Fruit fly (Drosophila melanogaster) whole organism, embryonic: ENCODE data around the gene CG15742.

ENCODE experiments used
- CG10431 ChIP-seq: fragments of 200-800 bp; sonication (Bioruptor generic); optimal IDR thresholded peaks from 3 replicates; lab custom pipeline; 2018; ENCODE audit warnings: missing biosample characterization, mild to moderate bottlenecking, missing genetic modification characterization
- CG10959 ChIP-seq: fragments of 200-800 bp; sonication (Bioruptor generic); IDR thresholded peaks from 2 replicates; pipeline ENCODE4 v1.3.6; 2022; ENCODE audit warnings: missing biosample characterization, missing genetic modification characterization
- CG11085 ChIP-seq: fragments of 200-800 bp; sonication (Bioruptor generic); IDR thresholded peaks from 2 replicates; pipeline ENCODE4 v1.3.6; 2022; ENCODE audit warnings: missing biosample characterization, missing genetic modification characterization
- CG11560 ChIP-seq: fragments of 200-800 bp; sonication (Bioruptor generic); IDR thresholded peaks from 3 replicates; pipeline ENCODE4 v1.3.6; 2022; ENCODE audit warnings: missing biosample characterization, missing genetic modification characterization
- CG12659 ChIP-seq: fragments of 200-800 bp; sonication (Bioruptor generic); optimal IDR thresholded peaks from 3 replicates; lab custom pipeline; 2017; ENCODE audit warnings: mild to moderate bottlenecking, missing biosample characterization, missing genetic modification reagents, missing genetic modification characterization
- CG14667 ChIP-seq: fragments of 200-800 bp; sonication (Bioruptor generic); IDR thresholded peaks from 2 replicates; pipeline ENCODE4 v1.3.6; 2022; ENCODE audit warnings: missing biosample characterization, missing genetic modification characterization
- CG14965 ChIP-seq: fragments of 200-800 bp; sonication (Bioruptor generic); optimal IDR thresholded peaks from 2 replicates; lab custom pipeline; 2016; ENCODE audit warnings: missing biosample characterization, missing genetic modification characterization, borderline replicate concordance
- CG15514 ChIP-seq: fragments of 200-800 bp; sonication (Bioruptor generic); optimal IDR thresholded peaks from 3 replicates; lab custom pipeline; 2017; ENCODE audit warnings: missing biosample characterization, missing genetic modification characterization, mild to moderate bottlenecking, moderate library complexity, missing genetic modification reagents
- CG1647 ChIP-seq: fragments of 200-800 bp; sonication (Bioruptor generic); optimal IDR thresholded peaks from 3 replicates; lab custom pipeline; 2016; ENCODE audit warnings: missing biosample characterization, missing genetic modification characterization
- CG17186 ChIP-seq: fragments of 200-800 bp; sonication (Bioruptor generic); optimal IDR thresholded peaks from 3 replicates; lab custom pipeline; 2017; ENCODE audit warnings: missing biosample characterization, missing genetic modification reagents, missing genetic modification characterization
- CG18599 ChIP-seq: fragments of 200-800 bp; sonication (Bioruptor generic); optimal IDR thresholded peaks from 3 replicates; lab custom pipeline; 2017; ENCODE audit warnings: missing biosample characterization, missing genetic modification characterization, mild to moderate bottlenecking, moderate library complexity, missing genetic modification reagents
- CG2120 ChIP-seq: fragments of 200-800 bp; sonication (Bioruptor generic); optimal IDR thresholded peaks from 3 replicates; lab custom pipeline; 2016; ENCODE audit warnings: missing biosample characterization, missing genetic modification characterization
- CG2875 ChIP-seq: fragments of 200-800 bp; sonication (Bioruptor generic); optimal IDR thresholded peaks from 2 replicates; lab custom pipeline; 2017; ENCODE audit warnings: missing biosample characterization, mild to moderate bottlenecking, missing genetic modification characterization, missing genetic modification reagents
- CG30020 ChIP-seq: fragments of 200-800 bp; optimal IDR thresholded peaks from 2 replicates; lab custom pipeline; 2019; ENCODE audit warnings: missing biosample characterization, mild to moderate bottlenecking, missing genetic modification characterization, moderate library complexity
- CG32772 ChIP-seq: fragments of 200-800 bp; sonication (Bioruptor generic); IDR thresholded peaks from 2 replicates; pipeline ENCODE4 v1.3.6; 2022; ENCODE audit warnings: missing biosample characterization, missing genetic modification characterization
- CG4328 ChIP-seq: fragments of 200-800 bp; sonication (Bioruptor generic); optimal IDR thresholded peaks from 3 replicates; lab custom pipeline; 2017; ENCODE audit warnings: missing biosample characterization, missing genetic modification reagents, missing genetic modification characterization
- CG4854 ChIP-seq: fragments of 200-800 bp; sonication (Bioruptor generic); optimal IDR thresholded peaks from 2 replicates; lab custom pipeline; 2016; ENCODE audit warnings: missing biosample characterization, missing genetic modification characterization, inconsistent platforms
- CG5180 ChIP-seq: fragments of 200-800 bp; sonication (Bioruptor generic); optimal IDR thresholded peaks from 3 replicates; lab custom pipeline; 2017; ENCODE audit warnings: missing biosample characterization, missing genetic modification characterization, mild to moderate bottlenecking, moderate library complexity, missing genetic modification reagents
- CG8359 ChIP-seq: fragments of 200-800 bp; sonication (Bioruptor generic); optimal IDR thresholded peaks from 2 replicates; lab custom pipeline; 2017; ENCODE audit warnings: missing biosample characterization, mild to moderate bottlenecking, missing genetic modification characterization, borderline replicate concordance
- CHES-1-like ChIP-seq: fragments of 200-800 bp; sonication (Bioruptor generic); optimal IDR thresholded peaks from 2 replicates; lab custom pipeline; 2016; ENCODE audit warnings: missing biosample characterization, missing genetic modification characterization
- Deaf1 ChIP-seq: fragments of 200-800 bp; optimal IDR thresholded peaks from 3 replicates; lab custom pipeline; 2019; ENCODE audit warnings: missing biosample characterization, mild to moderate bottlenecking, missing genetic modification characterization, moderate library complexity
- Ets65A ChIP-seq: fragments of 200-800 bp; sonication (Bioruptor generic); peaks from one replicate; lab custom pipeline; 2016; ENCODE audit warnings: missing biosample characterization, missing genetic modification characterization
- Ets97D ChIP-seq: fragments of 200-800 bp; sonication (Bioruptor generic); optimal IDR thresholded peaks from 3 replicates; lab custom pipeline; 2016; ENCODE audit warnings: missing biosample characterization, missing genetic modification characterization
- Fer2 ChIP-seq: fragments of 200-800 bp; sonication (Bioruptor generic); optimal IDR thresholded peaks from 2 replicates; lab custom pipeline; 2018; ENCODE audit warnings: missing biosample characterization, mild to moderate bottlenecking, missing genetic modification characterization, moderate library complexity
- GATAe ChIP-seq: fragments of 200-800 bp; sonication (Bioruptor generic); conservative IDR thresholded peaks from 2 replicates; pipeline ENCODE4 v1.3.6; 2022; ENCODE audit warnings: missing biosample characterization, missing genetic modification characterization
- Gsc ChIP-seq: fragments of 200-800 bp; sonication (Bioruptor generic); IDR thresholded peaks from 2 replicates; pipeline ENCODE4 v1.3.6; 2022; ENCODE audit warnings: missing biosample characterization, missing genetic modification characterization
- Gug ChIP-seq: fragments of 200-800 bp; sonication (Bioruptor generic); IDR thresholded peaks from 4 replicates; pipeline ENCODE4 v1.3.6; 2022; ENCODE audit warnings: missing biosample characterization, missing genetic modification characterization
- HLHmδ ChIP-seq: fragments of 200-800 bp; sonication (Bioruptor generic); optimal IDR thresholded peaks from 2 replicates; lab custom pipeline; 2018; ENCODE audit warnings: missing biosample characterization, mild to moderate bottlenecking, missing genetic modification characterization, moderate library complexity
- Ssrp ChIP-seq: fragments of 200-800 bp; sonication (Bioruptor generic); optimal IDR thresholded peaks from 2 replicates; lab custom pipeline; 2018; ENCODE audit warnings: missing biosample characterization, mild to moderate bottlenecking, missing genetic modification characterization, moderate library complexity
- Xrp1 ChIP-seq: fragments of 200-800 bp; sonication (Bioruptor generic); IDR thresholded peaks from 2 replicates; pipeline ENCODE4 v1.3.6; 2022; ENCODE audit warnings: missing biosample characterization, missing genetic modification characterization
- cato ChIP-seq: fragments of 200-800 bp; sonication (Bioruptor generic); optimal IDR thresholded peaks from 2 replicates; lab custom pipeline; 2016; ENCODE audit warnings: missing biosample characterization, missing genetic modification characterization, borderline replicate concordance
- ci ChIP-seq: fragments of 200-800 bp; sonication (Bioruptor generic); IDR thresholded peaks from 3 replicates; pipeline ENCODE4 v1.3.6; 2022; ENCODE audit warnings: missing biosample characterization, missing genetic modification characterization
- dm ChIP-seq: fragments of 200-800 bp; sonication (Bioruptor generic); optimal IDR thresholded peaks from 3 replicates; lab custom pipeline; 2016; ENCODE audit warnings: missing biosample characterization, missing genetic modification characterization
- gcm ChIP-seq: fragments of 200-800 bp; sonication (Bioruptor generic); optimal IDR thresholded peaks from 2 replicates; lab custom pipeline; 2019; ENCODE audit warnings: missing biosample characterization, mild to moderate bottlenecking, missing genetic modification characterization, moderate library complexity
- ind ChIP-seq: fragments of 200-800 bp; sonication (Bioruptor generic); optimal IDR thresholded peaks from 3 replicates; lab custom pipeline; 2016; ENCODE audit warnings: missing biosample characterization, missing genetic modification characterization
- jumu ChIP-seq: fragments of 200-800 bp; sonication (Bioruptor generic); optimal IDR thresholded peaks from 3 replicates; lab custom pipeline; 2016; ENCODE audit warnings: missing biosample characterization, missing genetic modification characterization
- klu ChIP-seq: fragments of 200-800 bp; sonication (Bioruptor generic); IDR thresholded peaks from 2 replicates; pipeline ENCODE4 v1.3.6; 2022; ENCODE audit warnings: missing biosample characterization, missing genetic modification characterization
- knrl ChIP-seq: fragments of 200-800 bp; sonication (Bioruptor generic); IDR thresholded peaks from 3 replicates; pipeline ENCODE4 v1.3.6; 2022; ENCODE audit warnings: missing biosample characterization, missing genetic modification characterization; ENCODE audit not compliant: partially characterized antibody
- lilli ChIP-seq: fragments of 200-800 bp; sonication (Bioruptor generic); optimal IDR thresholded peaks from 3 replicates; lab custom pipeline; 2016; ENCODE audit warnings: missing biosample characterization, missing genetic modification characterization
- pan ChIP-seq, 4 experiments: fragments of >200 bp in 3 of 4; fragments of 200-800 bp in 1 of 4; sonication (Bioruptor generic) in 1 of 4; optimal IDR thresholded peaks in 3 of 4; IDR thresholded peaks in 1 of 4; 2 replicates each; pipeline versions ENCODE4 v1.3.6 to Lab custom; 2017 to 2022; ENCODE audit warnings: missing biosample characterization in 2 of 4, missing genetic modification characterization in 2 of 4, mixed read lengths in 1 of 4
- peb ChIP-seq: fragments of 200-800 bp; sonication (Bioruptor generic); IDR thresholded peaks from 2 replicates; pipeline ENCODE4 v1.3.6; 2022; ENCODE audit warnings: missing biosample characterization, missing genetic modification characterization
- phol ChIP-seq: fragments of 200-800 bp; sonication (Bioruptor generic); optimal IDR thresholded peaks from 3 replicates; lab custom pipeline; 2018; ENCODE audit warnings: missing biosample characterization, mild to moderate bottlenecking, missing genetic modification characterization, moderate library complexity
- repo ChIP-seq: fragments of 200-800 bp; sonication (Bioruptor generic); optimal IDR thresholded peaks from 2 replicates; lab custom pipeline; 2016; ENCODE audit warnings: missing biosample characterization, missing genetic modification characterization
- run ChIP-seq: fragments of 200-800 bp; sonication (Bioruptor generic); optimal IDR thresholded peaks from 3 replicates; lab custom pipeline; 2018; ENCODE audit warnings: missing biosample characterization, mild to moderate bottlenecking, missing genetic modification characterization
- sens-2 ChIP-seq: fragments of 200-800 bp; sonication (Bioruptor generic); IDR thresholded peaks from 2 replicates; pipeline ENCODE4 v1.3.6; 2022; ENCODE audit warnings: missing biosample characterization, missing genetic modification characterization
- unpg ChIP-seq: fragments of 200-800 bp; sonication (Bioruptor generic); optimal IDR thresholded peaks from 3 replicates; lab custom pipeline; 2018; ENCODE audit warnings: missing biosample characterization, mild to moderate bottlenecking, missing genetic modification characterization, moderate library complexity
- wor ChIP-seq: fragments of 200-800 bp; sonication (Bioruptor generic); IDR thresholded peaks from 2 replicates; pipeline ENCODE4 v1.3.6; 2022; ENCODE audit warnings: missing biosample characterization, missing genetic modification characterization
- yki ChIP-seq: fragments of >200 bp; optimal IDR thresholded peaks from 3 replicates; lab custom pipeline; 2018
- z ChIP-seq: fragments of 200-800 bp; sonication (Bioruptor generic); IDR thresholded peaks from 3 replicates; pipeline ENCODE4 v1.3.6; 2022; ENCODE audit warnings: missing biosample characterization, missing genetic modification characterization
- zfh2 ChIP-seq: fragments of 200-800 bp; sonication (Bioruptor generic); optimal IDR thresholded peaks from 2 replicates; lab custom pipeline; 2016; ENCODE audit warnings: missing biosample characterization, missing genetic modification characterization

Gene CG15742

dm6 chrX:13253062-13253724, 5.1 kb downstream of the CG15742 start (continued):
- TF ChIP-seq ci (GFP tag; lab: Robert Waterston, UW) (peak; percentile 65), CG10959 (GFP tag; lab: Robert Waterston, UW) (no peak), knrl (no peak), CG1647 (no peak), HLHmδ (GFP tag; lab: Kevin White, UChicago) (no peak), CG12659 (peak; percentile 18), CG11085 (GFP tag; lab: Robert Waterston, UW) (no peak), zfh2 (peak; percentile 27), CG17186 (GFP tag; lab: Kevin White, UChicago) (no peak), wor (GFP tag; lab: Robert Waterston, UW) (0 out of 2 replicates have a peak, but pooled peaks have one; percentile 20), Gug (GFP tag; lab: Robert Waterston, UW) (peak; percentile 30; the same call in 1 of the 4 replicates), CG32772 (GFP tag; lab: Robert Waterston, UW) (0 out of 2 replicates have a peak, but pooled peaks have one; percentile 22), dm (GFP tag; lab: Kevin White, UChicago) (no peak), z (GFP tag; lab: Robert Waterston, UW) (no peak), cato (peak; percentile 0), ind (peak; percentile 40), Gsc (GFP tag; lab: Robert Waterston, UW) (no peak), jumu (GFP tag; lab: Kevin White, UChicago) (peak; percentile 20), Ets97D (GFP tag; lab: Kevin White, UChicago) (no peak), CG2120 (GFP tag; lab: Kevin White, UChicago) (peak; percentile 70), sens-2 (no peak), Xrp1 (GFP tag; lab: Robert Waterston, UW) (peak; percentile 22), phol (tag; lab: Kevin White, UChicago) (peak; percentile 35), gcm (peak; percentile 1), CG5180 (GFP tag; lab: Kevin White, UChicago) (no peak), yki (lab: Kevin White, UChicago) (no peak), Ssrp (tag; lab: Kevin White, UChicago) (no peak), Fer2 (tag; lab: Kevin White, UChicago) (no peak), CHES-1-like (GFP tag; lab: Kevin White, UChicago) (peak; percentile 40), CG15514 (GFP tag; lab: Kevin White, UChicago) (no peak), CG14965 (GFP tag; lab: Kevin White, UChicago) (no peak), CG18599 (GFP tag; lab: Kevin White, UChicago) (peak; percentile 4), Ets65A (GFP tag; lab: Kevin White, UChicago) (peak; percentile 93), CG2875 (GFP tag; lab: Kevin White, UChicago) (no peak), lilli (GFP tag; lab: Kevin White, UChicago) (peak; percentile 50), unpg (GFP tag; lab: Kevin White, UChicago) (peak; percentile 31), CG14667 (peak; percentile 33), CG11560 (tag; lab: Robert Waterston, UW) (no peak), CG8359 (GFP tag; lab: Kevin White, UChicago) (no peak), Deaf1 (tag; lab: Kevin White, UChicago) (no peak), GATAe (GFP tag; lab: Robert Waterston, UW) (no peak), CG4328 (GFP tag; lab: Kevin White, UChicago) (no peak), pan (optimal IDR thresholded peaks at IDR 0.05; lab: Kevin White, UChicago) (no peak), pan (GFP tag; optimal IDR thresholded peaks at IDR 0.05 in 1 of 2, IDR thresholded peaks at IDR 0.05 in 1 of 2) (peak in 1 of 2 experiments; percentile 66), peb (GFP tag; lab: Robert Waterston, UW) (no peak), klu (no peak), CG4854 (no peak), CG10431 (GFP tag; lab: Kevin White, UChicago) (no peak), CG30020 (tag; lab: Kevin White, UChicago) (no peak), run (no peak), repo (no peak)
